Fruit fly (Drosophila melanogaster) whole organism, embryonic: ENCODE results near the gene CG8326.

Experiments used
- ATbp ChIP-seq: fragments of 200-800 bp; sonication (Bioruptor generic); optimal IDR thresholded peaks from 2 replicates; lab custom pipeline; 2017; ENCODE audit warnings: missing biosample characterization, mild to moderate bottlenecking, missing genetic modification characterization, missing genetic modification reagents
- Asciz ChIP-seq: fragments of 200-800 bp; sonication (Bioruptor generic); optimal IDR thresholded peaks from 2 replicates; lab custom pipeline; 2017; ENCODE audit warnings: missing biosample characterization, mild to moderate bottlenecking, missing genetic modification characterization, missing genetic modification reagents
- B-H2 ChIP-seq: fragments of 200-800 bp; sonication (Bioruptor generic); optimal IDR thresholded peaks from 2 replicates; lab custom pipeline; 2018; ENCODE audit warnings: missing biosample characterization, mild to moderate bottlenecking, missing genetic modification characterization
- BEAF-32 ChIP-seq: fragments of 200-800 bp; sonication (Bioruptor generic); optimal IDR thresholded peaks from 3 replicates; lab custom pipeline; 2017; ENCODE audit warnings: missing biosample characterization, missing genetic modification characterization, mild to moderate bottlenecking, moderate library complexity, missing genetic modification reagents
- CG10209 ChIP-seq: fragments of 200-800 bp; sonication (Bioruptor generic); optimal IDR thresholded peaks from 3 replicates; lab custom pipeline; 2017; ENCODE audit warnings: missing biosample characterization, mild to moderate bottlenecking, missing genetic modification characterization, missing genetic modification reagents
- CG10654 ChIP-seq: fragments of 200-800 bp; sonication (Bioruptor generic); optimal IDR thresholded peaks from 2 replicates; lab custom pipeline; 2016; ENCODE audit warnings: missing biosample characterization, missing genetic modification characterization
- CG10959 ChIP-seq: fragments of 200-800 bp; sonication (Bioruptor generic); IDR thresholded peaks from 2 replicates; pipeline ENCODE4 v1.3.6; 2022; ENCODE audit warnings: missing biosample characterization, missing genetic modification characterization
- CG11093 ChIP-seq: fragments of 200-800 bp; sonication (Bioruptor generic); IDR thresholded peaks from 3 replicates; pipeline ENCODE4 v1.3.6; 2022; ENCODE audit warnings: missing biosample characterization, missing genetic modification characterization
- CG11247 ChIP-seq: fragments of 200-800 bp; sonication (Bioruptor generic); IDR thresholded peaks from 2 replicates; pipeline ENCODE4 v1.3.6; 2022; ENCODE audit warnings: missing biosample characterization, missing genetic modification characterization
- CG12155 ChIP-seq: fragments of 200-800 bp; sonication (Bioruptor generic); optimal IDR thresholded peaks from 3 replicates; lab custom pipeline; 2016; ENCODE audit warnings: missing biosample characterization, missing genetic modification characterization
- CG14050 ChIP-seq: fragments of 200-800 bp; sonication (Bioruptor generic); IDR thresholded peaks from 3 replicates; pipeline ENCODE4 v1.3.6; 2022; ENCODE audit warnings: missing biosample characterization, missing genetic modification characterization
- CG14667 ChIP-seq: fragments of 200-800 bp; sonication (Bioruptor generic); IDR thresholded peaks from 2 replicates; pipeline ENCODE4 v1.3.6; 2022; ENCODE audit warnings: missing biosample characterization, missing genetic modification characterization
- CG15269 ChIP-seq: fragments of 200-800 bp; sonication (Bioruptor generic); optimal IDR thresholded peaks from 2 replicates; lab custom pipeline; 2018; ENCODE audit warnings: missing biosample characterization, mild to moderate bottlenecking, missing genetic modification characterization, moderate library complexity
- CG1529 ChIP-seq: fragments of 200-800 bp; sonication (Bioruptor generic); optimal IDR thresholded peaks from 3 replicates; lab custom pipeline; 2018; ENCODE audit warnings: missing biosample characterization, missing genetic modification characterization
- CG15601 ChIP-seq: fragments of 200-800 bp; sonication (Bioruptor generic); optimal IDR thresholded peaks from 3 replicates; lab custom pipeline; 2019; ENCODE audit warnings: missing biosample characterization, mild to moderate bottlenecking, missing genetic modification characterization, moderate library complexity
- CG15696 ChIP-seq: fragments of 200-800 bp; sonication (Bioruptor generic); optimal IDR thresholded peaks from 2 replicates; lab custom pipeline; 2019; ENCODE audit warnings: missing biosample characterization, mild to moderate bottlenecking, missing genetic modification characterization, moderate library complexity
- CG17612 ChIP-seq: fragments of 200-800 bp; sonication (Bioruptor generic); IDR thresholded peaks from 2 replicates; pipeline ENCODE4 v1.3.6; 2022; ENCODE audit warnings: missing biosample characterization, missing genetic modification characterization
- CG31441 ChIP-seq: fragments of 200-800 bp; sonication (Bioruptor generic); IDR thresholded peaks from 2 replicates; pipeline ENCODE4 v1.3.6; 2022; ENCODE audit warnings: missing biosample characterization, missing genetic modification characterization
- CG3407 ChIP-seq: fragments of 200-800 bp; sonication (Bioruptor generic); optimal IDR thresholded peaks from 2 replicates; lab custom pipeline; 2018; ENCODE audit warnings: missing biosample characterization, mild to moderate bottlenecking, missing genetic modification characterization
- CG3726 ChIP-seq: fragments of 200-800 bp; sonication (Bioruptor generic); IDR thresholded peaks from 3 replicates; pipeline ENCODE4, ENCODE4 v1.3.6; 2022; ENCODE audit warnings: missing biosample characterization, missing genetic modification characterization
- CG4282 ChIP-seq: fragments of 200-800 bp; sonication (Bioruptor generic); optimal IDR thresholded peaks from 2 replicates; lab custom pipeline; 2016; ENCODE audit warnings: missing biosample characterization, missing genetic modification characterization
- CG5180 ChIP-seq: fragments of 200-800 bp; sonication (Bioruptor generic); optimal IDR thresholded peaks from 3 replicates; lab custom pipeline; 2017; ENCODE audit warnings: missing biosample characterization, missing genetic modification characterization, mild to moderate bottlenecking, moderate library complexity, missing genetic modification reagents
- CG6765 ChIP-seq: fragments of 200-800 bp; sonication (Bioruptor generic); optimal IDR thresholded peaks from 3 replicates; lab custom pipeline; 2017; ENCODE audit warnings: missing biosample characterization, mild to moderate bottlenecking, missing genetic modification characterization
- CG7556 ChIP-seq: fragments of 200-800 bp; sonication (Bioruptor generic); optimal IDR thresholded peaks from 2 replicates; lab custom pipeline; 2017; ENCODE audit warnings: missing biosample characterization, mild to moderate bottlenecking, missing genetic modification characterization
- CG7745 ChIP-seq: fragments of 200-800 bp; sonication (Bioruptor generic); optimal IDR thresholded peaks from 2 replicates; lab custom pipeline; 2018; ENCODE audit warnings: missing biosample characterization, mild to moderate bottlenecking, missing genetic modification characterization, moderate library complexity
- CG8478 ChIP-seq: fragments of >200 bp; optimal IDR thresholded peaks from 2 replicates; lab custom pipeline; 2018
- CG9876 ChIP-seq: fragments of 200-800 bp; sonication (Bioruptor generic); optimal IDR thresholded peaks from 2 replicates; lab custom pipeline; 2016; ENCODE audit warnings: missing biosample characterization, missing genetic modification characterization
- CHES-1-like ChIP-seq: fragments of 200-800 bp; sonication (Bioruptor generic); optimal IDR thresholded peaks from 2 replicates; lab custom pipeline; 2016; ENCODE audit warnings: missing biosample characterization, missing genetic modification characterization
- Drgx ChIP-seq: fragments of 200-800 bp; sonication (Bioruptor generic); IDR thresholded peaks from 2 replicates; pipeline ENCODE4 v1.3.6; 2022; ENCODE audit warnings: missing biosample characterization, missing genetic modification characterization
- H15 ChIP-seq: fragments of 200-800 bp; sonication (Bioruptor generic); IDR thresholded peaks from 3 replicates; pipeline ENCODE4 v1.3.6; 2022; ENCODE audit warnings: missing biosample characterization, missing genetic modification characterization
- HLHmδ ChIP-seq: fragments of 200-800 bp; sonication (Bioruptor generic); optimal IDR thresholded peaks from 2 replicates; lab custom pipeline; 2018; ENCODE audit warnings: missing biosample characterization, mild to moderate bottlenecking, missing genetic modification characterization, moderate library complexity
- Hmx ChIP-seq: fragments of 200-800 bp; sonication (Bioruptor generic); optimal IDR thresholded peaks from 2 replicates; lab custom pipeline; 2016; ENCODE audit warnings: missing biosample characterization, missing genetic modification characterization
- Hr3 ChIP-seq: fragments of 200-800 bp; sonication (Bioruptor generic); optimal IDR thresholded peaks from 3 replicates; lab custom pipeline; 2016; ENCODE audit warnings: missing biosample characterization, missing genetic modification characterization
- Med ChIP-seq: fragments of 200-800 bp; sonication (Bioruptor generic); peaks from one replicate; lab custom pipeline; 2016; ENCODE audit warnings: missing biosample characterization, missing genetic modification characterization, mild to moderate bottlenecking, inconsistent platforms, moderate library complexity
- NC2α ChIP-seq: fragments of 200-800 bp; sonication (Bioruptor generic); optimal IDR thresholded peaks from 2 replicates; lab custom pipeline; 2016; ENCODE audit warnings: missing biosample characterization, missing genetic modification characterization
- Nf-YB ChIP-seq: fragments of 200-800 bp; sonication (Bioruptor generic); optimal IDR thresholded peaks from 3 replicates; lab custom pipeline; 2019; ENCODE audit warnings: missing biosample characterization, mild to moderate bottlenecking, missing genetic modification characterization, moderate library complexity
- Oaz ChIP-seq: fragments of 200-800 bp; sonication (Bioruptor generic); IDR thresholded peaks from 2 replicates; pipeline ENCODE4 v1.3.6; 2022; ENCODE audit warnings: missing biosample characterization, missing genetic modification characterization
- Sox102F ChIP-seq: fragments of 200-800 bp; sonication (Bioruptor generic); optimal IDR thresholded peaks from 2 replicates; lab custom pipeline; 2018; ENCODE audit warnings: missing biosample characterization, mild to moderate bottlenecking, missing genetic modification characterization, moderate library complexity
- TFAM ChIP-seq: fragments of 200-800 bp; sonication (Bioruptor generic); optimal IDR thresholded peaks from 2 replicates; lab custom pipeline; 2017; ENCODE audit warnings: missing biosample characterization, missing genetic modification characterization, inconsistent platforms
- Xrp1 ChIP-seq: fragments of 200-800 bp; sonication (Bioruptor generic); IDR thresholded peaks from 2 replicates; pipeline ENCODE4 v1.3.6; 2022; ENCODE audit warnings: missing biosample characterization, missing genetic modification characterization
- abd-A ChIP-seq: fragments of 200-800 bp; sonication (Bioruptor generic); optimal IDR thresholded peaks from 3 replicates; lab custom pipeline; 2019; ENCODE audit warnings: missing biosample characterization, mild to moderate bottlenecking, missing genetic modification characterization, moderate library complexity
- ash1 ChIP-seq: fragments of 200-800 bp; sonication (Bioruptor generic); optimal IDR thresholded peaks from 2 replicates; lab custom pipeline; 2018; ENCODE audit warnings: missing biosample characterization, mild to moderate bottlenecking, missing genetic modification characterization
- cad ChIP-seq: fragments of >200 bp; optimal IDR thresholded peaks from 2 replicates; lab custom pipeline; 2017; ENCODE audit warnings: missing biosample characterization, missing genetic modification characterization
- cg ChIP-seq: fragments of 200-800 bp; sonication (Bioruptor generic); optimal IDR thresholded peaks from 3 replicates; lab custom pipeline; 2019; ENCODE audit warnings: missing biosample characterization, mild to moderate bottlenecking, missing genetic modification characterization, moderate library complexity
- fd102C ChIP-seq: fragments of 200-800 bp; sonication (Bioruptor generic); optimal IDR thresholded peaks from 2 replicates; lab custom pipeline; 2018; ENCODE audit warnings: missing biosample characterization, mild to moderate bottlenecking, missing genetic modification characterization, moderate library complexity
- lola ChIP-seq, 3 experiments: fragments of >200 bp in 2 of 3; fragments of 200-800 bp in 1 of 3; sonication (Bioruptor generic) in 1 of 3; optimal IDR thresholded peaks; 2 replicates each; lab custom pipeline; 2017 to 2019; ENCODE audit warnings: missing biosample characterization in 3 of 3, missing genetic modification characterization in 3 of 3, mild to moderate bottlenecking in 1 of 3, moderate library complexity in 1 of 3
- nau ChIP-seq: fragments of 200-800 bp; sonication (Bioruptor generic); optimal IDR thresholded peaks from 3 replicates; lab custom pipeline; 2017; ENCODE audit warnings: missing biosample characterization, mild to moderate bottlenecking, missing genetic modification characterization, missing genetic modification reagents
- odd ChIP-seq: fragments of 200-800 bp; sonication (Bioruptor generic); optimal IDR thresholded peaks from 2 replicates; lab custom pipeline; 2017; ENCODE audit warnings: missing biosample characterization, mild to moderate bottlenecking, missing genetic modification characterization
- pb ChIP-seq: fragments of 200-800 bp; sonication (Bioruptor generic); optimal IDR thresholded peaks from 3 replicates; lab custom pipeline; 2016; ENCODE audit warnings: missing biosample characterization, missing genetic modification characterization
- pros ChIP-seq: fragments of 200-800 bp; sonication (Bioruptor generic); optimal IDR thresholded peaks from 3 replicates; lab custom pipeline; 2019; ENCODE audit warnings: missing biosample characterization, mild to moderate bottlenecking, missing genetic modification characterization, moderate library complexity
- psq ChIP-seq: fragments of 200-800 bp; sonication (Bioruptor generic); optimal IDR thresholded peaks from 2 replicates; lab custom pipeline; 2017; ENCODE audit warnings: missing biosample characterization, missing genetic modification characterization
- run ChIP-seq: fragments of 200-800 bp; sonication (Bioruptor generic); optimal IDR thresholded peaks from 3 replicates; lab custom pipeline; 2018; ENCODE audit warnings: missing biosample characterization, mild to moderate bottlenecking, missing genetic modification characterization

Gene CG8326

dm6 chrX:17582650-17583049 is 46.6 kb downstream of the CG8326 start (continued):
- TF ChIP-seq cg (GFP tag; lab: Kevin White, UChicago) (no peak), cad (GFP tag; lab: Kevin White, UChicago) (no peak), psq (GFP tag; lab: Kevin White, UChicago) (no peak), abd-A (tag; lab: Kevin White, UChicago) (no peak), CG14050 (no peak), Hr3 (GFP tag; lab: Kevin White, UChicago) (no peak), pros (GFP tag; lab: Kevin White, UChicago) (no peak), CG10959 (GFP tag; lab: Robert Waterston, UW) (no peak), Nf-YB (GFP tag; lab: Kevin White, UChicago) (no peak), CG5180 (GFP tag; lab: Kevin White, UChicago) (peak; percentile 9), CG14667 (no peak), NC2α (GFP tag; lab: Kevin White, UChicago) (no peak), CG17612 (GFP tag; lab: Robert Waterston, UW) (no peak), HLHmδ (no peak), CG12155 (no peak), lola (GFP tag; optimal IDR thresholded peaks at IDR 0.05; lab: Kevin White, UChicago) (no peak), BEAF-32 (no peak), CG31441 (GFP tag; lab: Robert Waterston, UW) (no peak), CG15696 (no peak), pb (GFP tag; lab: Kevin White, UChicago) (no peak), CG6765 (GFP tag; lab: Kevin White, UChicago) (peak; percentile 37), CHES-1-like (GFP tag; lab: Kevin White, UChicago) (peak; percentile 41), CG15269 (tag; lab: Kevin White, UChicago) (peak; percentile 48), Sox102F (GFP tag; lab: Kevin White, UChicago) (peak; percentile 47), nau (GFP tag; lab: Kevin White, UChicago) (peak; percentile 52), CG9876 (GFP tag; lab: Kevin White, UChicago) (no peak), TFAM (GFP tag; lab: Kevin White, UChicago) (no peak), CG1529 (GFP tag; lab: Kevin White, UChicago) (peak; percentile 39), Med (GFP tag; lab: Kevin White, UChicago) (peak; percentile 86), fd102C (GFP tag; lab: Kevin White, UChicago) (no peak), run (tag; lab: Kevin White, UChicago) (peak; percentile 17), CG10654 (GFP tag; lab: Kevin White, UChicago) (peak; percentile 18), B-H2 (no peak), Hmx (no peak), CG3407 (peak; percentile 48), Oaz (no peak), CG8478 (lab: Kevin White, UChicago) (no peak), CG4282 (GFP tag; lab: Kevin White, UChicago) (no peak), Asciz (GFP tag; lab: Kevin White, UChicago) (peak; percentile 61), CG10209 (GFP tag; lab: Kevin White, UChicago) (peak; percentile 52), CG7556 (GFP tag; lab: Kevin White, UChicago) (no peak), Xrp1 (GFP tag; lab: Robert Waterston, UW) (peak; percentile 42; the same call in 1 of the 2 replicates), CG11247 (no peak), CG11093 (GFP tag; lab: Robert Waterston, UW) (no peak), odd (GFP tag; lab: Kevin White, UChicago) (peak; percentile 57), ATbp (GFP tag; lab: Kevin White, UChicago) (peak; percentile 70), CG15601 (tag; lab: Kevin White, UChicago) (peak; percentile 35), H15 (GFP tag; lab: Robert Waterston, UW) (no peak), CG7745 (no peak), Drgx (GFP tag; lab: Robert Waterston, UW) (no peak), ash1 (GFP tag; lab: Kevin White, UChicago) (no peak), CG3726 (GFP tag; lab: Robert Waterston, UW) (0 out of 3 replicates have a peak, but pooled peaks have one; percentile 42)
